Fruit fly (Drosophila melanogaster) whole organism: ENCODE measurements around the gene CG11563.
A peak's percentile ranks its signal among the peaks of the same experiment; 100 is the strongest.

Experiments used
- CG8478 ChIP-seq: fragments of >200 bp; optimal IDR thresholded peaks from 2 replicates; lab custom pipeline; 2018; ENCODE audit warnings: inconsistent platforms
- Dll ChIP-seq: fragments of >200 bp; optimal IDR thresholded peaks from 2 replicates; lab custom pipeline; 2017
- EcR ChIP-seq, 2 experiments: fragments of >200 bp; optimal IDR thresholded peaks; 2 replicates each; lab custom pipeline; 2017; ENCODE audit warnings: missing biosample characterization in 2 of 2, missing genetic modification characterization in 2 of 2, missing genetic modification reagents in 2 of 2
- pan ChIP-seq: fragments of >200 bp; optimal IDR thresholded peaks from 2 replicates; lab custom pipeline; 2017
- psq ChIP-seq: fragments of >200 bp; optimal IDR thresholded peaks from 2 replicates; lab custom pipeline; 2017
- usp ChIP-seq: fragments of >200 bp; optimal IDR thresholded peaks from 2 replicates; lab custom pipeline; 2017; ENCODE audit warnings: missing biosample characterization, missing genetic modification characterization, mixed read lengths

CG11563 gene

dm6 chr3R:31715713-31716024, 21.2 kb upstream of the CG11563 start:
- TF ChIP-seq CG8478 (no peak), pan (lab: Kevin White, UChicago) (no peak), usp (GFP tag; lab: Kevin White, UChicago) (no peak), psq (lab: Kevin White, UChicago) (no peak), Dll (no peak), EcR (GFP tag; optimal IDR thresholded peaks at IDR 0.05; lab: Kevin White, UChicago) (no peak)

dm6 chr3R:31716265-31716664, 20.6 kb upstream of the CG11563 start:
- no peak for TF ChIP-seq EcR (GFP tag; optimal IDR thresholded peaks at IDR 0.05; lab: Kevin White, UChicago)
- no peak for TF ChIP-seq usp (GFP tag; lab: Kevin White, UChicago)
- TF ChIP-seq CG8478: no peak
- no peak for TF ChIP-seq Dll
- no peak for TF ChIP-seq pan (lab: Kevin White, UChicago)
- TF ChIP-seq psq (lab: Kevin White, UChicago): no peak

DNA sequence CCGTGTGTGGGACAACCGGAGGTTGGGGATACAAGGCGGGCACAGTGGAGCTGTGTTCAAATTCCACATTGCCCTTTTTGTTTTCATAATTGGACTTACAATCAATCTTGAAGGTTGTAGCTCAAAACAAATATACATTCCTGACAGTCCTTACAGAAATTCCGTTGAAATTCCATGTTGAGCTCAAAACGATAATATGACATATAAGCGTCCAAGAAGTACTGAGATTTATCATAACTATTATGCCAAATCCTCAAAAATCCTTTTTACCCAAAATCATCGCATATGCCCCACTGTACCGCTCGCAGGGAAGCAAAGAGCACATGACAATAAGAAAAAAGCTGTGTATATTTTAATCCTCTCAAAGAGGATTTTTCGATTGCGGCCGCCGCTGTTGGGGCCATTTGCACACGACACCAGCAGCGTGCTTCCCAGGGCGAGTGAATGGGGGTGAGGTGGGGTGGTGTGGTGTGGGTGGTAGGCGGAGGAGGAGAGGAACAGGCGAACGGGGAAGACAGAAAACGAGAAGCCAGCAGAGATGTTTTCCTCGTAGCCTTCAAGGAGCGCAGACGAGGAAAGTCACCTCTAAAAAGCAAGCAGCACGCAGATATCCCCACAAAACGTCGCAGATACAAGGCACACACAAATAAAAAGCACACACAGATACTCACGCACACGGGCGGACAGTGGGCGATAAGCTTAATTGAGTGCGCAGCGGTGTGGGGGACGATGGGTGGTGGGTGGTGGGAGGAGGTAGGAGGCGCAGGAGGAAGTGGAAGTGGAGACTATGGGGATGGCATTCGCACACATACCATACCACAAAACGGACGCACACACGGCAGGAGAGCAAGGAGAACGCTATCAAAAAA, 19.3 kb upstream of the CG11563 start:
- TF ChIP-seq Dll: no peak
- no peak for TF ChIP-seq usp (GFP tag; lab: Kevin White, UChicago)
- TF ChIP-seq psq (lab: Kevin White, UChicago): no peak

- peak; percentile 82 for TF ChIP-seq pan (lab: Kevin White, UChicago)
- no peak for TF ChIP-seq psq (lab: Kevin White, UChicago)
Measured at dm6 chr3R:31718168-31718565, 18.7 kb upstream of the CG11563 start.

DNA sequence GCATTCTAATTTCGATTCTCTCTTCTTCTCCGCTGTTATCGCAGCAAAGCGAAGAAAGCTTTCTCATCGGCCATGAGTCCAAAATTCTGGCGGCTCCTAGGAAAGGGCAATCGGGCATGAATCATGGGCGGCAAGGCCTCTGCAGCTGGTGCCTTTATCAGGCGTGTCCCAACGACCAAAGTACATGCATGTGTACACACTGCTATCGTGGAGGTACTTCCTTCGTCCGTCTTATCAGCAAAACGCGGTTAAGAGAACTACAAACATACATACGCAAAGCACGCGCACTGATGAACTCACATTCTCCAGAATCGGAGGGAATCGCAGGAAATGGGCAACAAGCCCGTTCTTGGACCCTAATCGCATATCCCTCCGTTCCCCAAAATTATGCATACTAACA, 17.9 kb upstream of the CG11563 start:
- no peak for TF ChIP-seq Dll
- no peak for TF ChIP-seq EcR (GFP tag; optimal IDR thresholded peaks at IDR 0.05; lab: Kevin White, UChicago)
- TF ChIP-seq psq (lab: Kevin White, UChicago): no peak

dm6 chr3R:31719497-31719896, 17.3 kb upstream of the CG11563 start:
- TF ChIP-seq Dll: no peak
- no peak for TF ChIP-seq psq (lab: Kevin White, UChicago)
- no peak for TF ChIP-seq EcR (GFP tag; optimal IDR thresholded peaks at IDR 0.05; lab: Kevin White, UChicago)
- TF ChIP-seq usp (GFP tag; lab: Kevin White, UChicago): no peak
- no peak for TF ChIP-seq CG8478
- TF ChIP-seq pan (lab: Kevin White, UChicago): no peak

dm6 chr3R:31720112-31720511, 16.7 kb upstream of the CG11563 start:
- TF ChIP-seq CG8478 (no peak), EcR (GFP tag; optimal IDR thresholded peaks at IDR 0.05; lab: Kevin White, UChicago) (no peak), psq (lab: Kevin White, UChicago) (no peak), Dll (no peak)

- no peak for TF ChIP-seq psq (lab: Kevin White, UChicago)
- TF ChIP-seq Dll: no peak
- no peak for TF ChIP-seq usp (GFP tag; lab: Kevin White, UChicago)
- no peak for TF ChIP-seq CG8478
- TF ChIP-seq pan (lab: Kevin White, UChicago): no peak
- no peak for TF ChIP-seq EcR (GFP tag; optimal IDR thresholded peaks at IDR 0.05; lab: Kevin White, UChicago)
Measured at dm6 chr3R:31721466-31721865, 15.4 kb upstream of the CG11563 start.

DNA sequence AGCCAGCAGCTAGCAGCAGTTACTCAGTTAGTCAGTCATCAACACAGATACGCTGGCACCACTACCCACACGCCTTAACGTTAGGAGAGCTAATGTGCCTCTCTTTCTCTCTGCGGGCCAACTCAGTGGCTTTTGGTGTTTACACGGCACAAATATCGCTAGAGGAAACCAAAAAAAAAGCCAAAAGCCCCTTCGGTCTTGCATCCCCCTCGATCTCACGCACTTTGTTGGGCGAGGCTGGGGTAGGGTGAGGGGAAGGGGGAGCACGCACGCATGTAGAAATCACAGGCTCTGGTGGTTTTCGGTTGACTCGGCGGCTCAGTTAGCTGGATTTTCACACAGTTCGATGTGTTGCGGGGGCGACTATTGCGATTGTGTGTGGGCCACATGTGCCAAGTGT, 14.9 kb upstream of the CG11563 start:
- TF ChIP-seq pan (lab: Kevin White, UChicago): no peak

dm6 chr3R:31723206-31723933, 13.5 kb upstream of the CG11563 start:
- TF ChIP-seq psq (lab: Kevin White, UChicago) (no peak), usp (GFP tag; lab: Kevin White, UChicago) (no peak), pan (lab: Kevin White, UChicago) (no peak), EcR (GFP tag; optimal IDR thresholded peaks at IDR 0.05; lab: Kevin White, UChicago) (no peak), Dll (no peak), CG8478 (no peak)

DNA sequence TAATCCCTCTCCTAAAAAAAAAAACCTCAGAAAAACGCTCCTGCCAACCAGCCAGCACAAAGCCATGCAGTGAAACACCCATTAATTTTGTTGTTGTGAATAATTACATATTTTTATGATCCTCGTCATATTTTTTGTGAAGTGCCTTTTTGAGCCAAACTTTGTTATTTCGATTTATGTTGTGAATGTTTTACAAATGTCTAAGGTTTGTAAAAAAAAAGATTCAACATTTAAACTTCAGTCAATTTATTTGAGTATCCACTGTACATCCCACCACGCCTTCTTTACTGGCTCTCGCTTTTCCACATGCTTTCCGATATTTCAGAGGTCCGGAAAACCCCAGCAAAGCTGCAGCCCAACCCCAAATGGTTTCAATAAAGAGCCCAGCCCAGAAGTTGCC, 12.7 kb upstream of the CG11563 start:
- TF ChIP-seq CG8478 (no peak), EcR (GFP tag; optimal IDR thresholded peaks at IDR 0.05; lab: Kevin White, UChicago) (no peak), pan (lab: Kevin White, UChicago) (no peak), usp (GFP tag; lab: Kevin White, UChicago) (no peak), Dll (no peak), psq (lab: Kevin White, UChicago) (no peak)

DNA sequence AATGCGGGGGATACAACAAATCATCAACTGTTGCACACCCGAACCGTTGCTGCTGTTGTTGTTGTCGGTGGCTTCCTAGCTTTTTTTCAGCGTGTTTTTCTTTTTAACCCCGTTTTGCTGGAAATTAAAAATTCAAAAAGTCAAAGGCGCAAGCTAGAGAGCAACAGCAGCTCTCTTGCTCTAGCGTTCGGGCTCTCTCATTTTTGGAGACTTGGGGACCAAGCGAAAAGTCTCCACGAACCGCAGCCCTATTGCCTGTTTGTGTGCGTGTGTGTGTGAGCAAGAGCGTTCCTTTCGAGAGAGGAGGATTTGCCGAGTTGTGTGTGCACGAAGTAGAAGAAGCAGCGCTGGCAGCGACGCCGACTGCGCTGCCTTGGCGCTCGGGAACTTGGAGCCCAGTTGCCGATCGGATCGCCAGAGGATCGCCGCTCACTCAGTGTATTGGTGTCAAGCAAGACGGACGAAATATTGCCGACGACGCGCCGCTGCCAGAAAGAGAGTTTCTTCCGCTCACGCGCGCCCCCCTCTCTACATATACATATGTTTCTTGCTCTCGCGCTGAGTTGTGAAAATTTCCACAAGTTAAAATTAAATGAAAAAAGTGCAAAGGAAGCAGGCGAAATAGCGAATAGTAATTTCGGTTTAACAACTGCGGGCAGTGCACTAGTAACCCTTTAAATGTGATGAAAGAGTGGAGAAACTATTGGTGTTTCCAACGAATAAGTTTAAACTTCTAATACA, 12.1 kb upstream of the CG11563 start:
- no peak for TF ChIP-seq psq (lab: Kevin White, UChicago)
- TF ChIP-seq EcR (GFP tag; optimal IDR thresholded peaks at IDR 0.05; lab: Kevin White, UChicago): peak in 1 of 2 experiments; percentile 52
- peak; percentile 91 for TF ChIP-seq Dll
- TF ChIP-seq usp (GFP tag; lab: Kevin White, UChicago): no peak
- TF ChIP-seq CG8478: no peak
